Worm (Caenorhabditis elegans) whole organism, L4 larva: ENCODE results near the gene nhr-46.

Experiments used
- dpl-1 ChIP-seq: fragments of 150-350 bp; optimal IDR thresholded peaks from 2 replicates; lab custom pipeline; 2014; ENCODE audit warnings: missing biosample characterization, missing genetic modification reagents, missing genetic modification characterization
- lin-15B ChIP-seq: fragments of 150-350 bp; sonication (generic microtip); optimal IDR thresholded peaks from 3 replicates; lab custom pipeline; 2014; ENCODE audit warnings: missing biosample characterization, missing genetic modification characterization
- mep-1 ChIP-seq: fragments of 150-350 bp; sonication (generic microtip); optimal IDR thresholded peaks from 3 replicates; lab custom pipeline; 2014; ENCODE audit warnings: missing biosample characterization, missing genetic modification characterization
- nhr-48 ChIP-seq: sonication (generic microtip); optimal IDR thresholded peaks from 2 replicates; lab custom pipeline; 2016; ENCODE audit warnings: mild to moderate bottlenecking, missing genetic modification characterization, missing compliant biosample characterization
- rbr-2 ChIP-seq: sonication (generic microtip); optimal IDR thresholded peaks from 2 replicates; lab custom pipeline; 2016; ENCODE audit warnings: missing genotype, missing genetic modification characterization, missing compliant biosample characterization

- TF ChIP-seq rbr-2 (peak; percentile 4), lin-15B (tag; lab: Kevin White, UChicago) (no peak), nhr-48 (tag; lab: Kevin White, UChicago) (peak; percentile 81), dpl-1 (GFP tag; lab: Kevin White, UChicago) (no peak), mep-1 (tag; lab: Kevin White, UChicago) (peak; percentile 11)
These were observed 20.7 kb upstream of the nhr-46 start for ce11 chrIV:5778342-5778741.
